Worm (Caenorhabditis elegans) whole organism, L1 larva: Measurements from ENCODE around the gene C18H7.4.

ENCODE experiments used
- C04F5.9 ChIP-seq: sonication (generic microtip); optimal IDR thresholded peaks from 2 replicates; lab custom pipeline; 2016; ENCODE audit warnings: missing genetic modification characterization, missing compliant biosample characterization
- C34B4.2 ChIP-seq: sonication (generic microtip); optimal IDR thresholded peaks from 2 replicates; lab custom pipeline; 2017; ENCODE audit warnings: mild to moderate bottlenecking, missing genetic modification characterization, missing compliant biosample characterization
- F16B12.6 ChIP-seq: fragments of 150-350 bp; optimal IDR thresholded peaks from 2 replicates; lab custom pipeline; 2014; ENCODE audit warnings: missing biosample characterization, missing genetic modification characterization
- blmp-1 ChIP-seq: fragments of 150-350 bp; optimal IDR thresholded peaks from 2 replicates; lab custom pipeline; 2014; ENCODE audit warnings: missing biosample characterization, missing genetic modification characterization
- ceh-82 ChIP-seq, 3 experiments: fragments of 150-350 bp in 1 of 3; sonication (generic microtip) in 2 of 3; optimal IDR thresholded peaks; 2 replicates each; lab custom pipeline; 2014 to 2017; ENCODE audit warnings: missing biosample characterization in 3 of 3, missing genetic modification characterization in 3 of 3
- ceh-90 ChIP-seq: sonication (generic microtip); optimal IDR thresholded peaks from 2 replicates; lab custom pipeline; 2016; ENCODE audit warnings: missing genetic modification characterization, missing compliant biosample characterization
- ces-1 ChIP-seq: fragments of 150-350 bp; optimal IDR thresholded peaks from 2 replicates; lab custom pipeline; 2014; ENCODE audit warnings: missing biosample characterization, missing genetic modification reagents, missing genetic modification characterization
- dsc-1 ChIP-seq: sonication (generic microtip); optimal IDR thresholded peaks from 2 replicates; lab custom pipeline; 2016; ENCODE audit warnings: mild to moderate bottlenecking, missing genetic modification characterization, missing compliant biosample characterization
- egl-13 ChIP-seq: sonication (generic microtip); optimal IDR thresholded peaks from 2 replicates; lab custom pipeline; 2016; ENCODE audit warnings: missing genotype, missing genetic modification reagents, missing genetic modification characterization, missing compliant biosample characterization
- egl-27 ChIP-seq, 2 experiments: fragments of 150-350 bp in 1 of 2; sonication (generic microtip); optimal IDR thresholded peaks; 3 replicates each; lab custom pipeline; 2017 to 2018; ENCODE audit warnings: missing biosample characterization in 2 of 2, missing genetic modification characterization in 2 of 2, missing genetic modification reagents in 2 of 2
- ets-5 ChIP-seq: fragments of 200-800 bp; sonication (Bioruptor generic); IDR thresholded peaks from 2 replicates; pipeline ENCODE4 v1.3.6; 2022; ENCODE audit warnings: missing genetic modification characterization, missing compliant biosample characterization
- fkh-10 ChIP-seq: sonication (generic microtip); optimal IDR thresholded peaks from 2 replicates; lab custom pipeline; 2017; ENCODE audit warnings: missing biosample characterization, missing genetic modification reagents, missing genetic modification characterization
- fkh-4 ChIP-seq: sonication (generic microtip); optimal IDR thresholded peaks from 2 replicates; lab custom pipeline; 2016; ENCODE audit warnings: missing compliant biosample characterization, missing genetic modification characterization, borderline replicate concordance
- fkh-8 ChIP-seq: sonication (generic microtip); optimal IDR thresholded peaks from 2 replicates; lab custom pipeline; 2016; ENCODE audit warnings: mild to moderate bottlenecking, missing genetic modification characterization, missing compliant biosample characterization
- fos-1 ChIP-seq: fragments of 150-350 bp; optimal IDR thresholded peaks from 2 replicates; lab custom pipeline; 2014; ENCODE audit warnings: missing biosample characterization, missing genetic modification characterization
- grh-1 ChIP-seq: fragments of 200-800 bp; sonication (Bioruptor generic); IDR thresholded peaks from 2 replicates; pipeline ENCODE4 v1.3.6; 2022; ENCODE audit warnings: missing genetic modification reagents, missing genetic modification characterization, missing compliant biosample characterization
- jun-1 ChIP-seq: fragments of 150-350 bp; optimal IDR thresholded peaks from 2 replicates; lab custom pipeline; 2014; ENCODE audit warnings: missing biosample characterization, missing genetic modification reagents, missing genetic modification characterization
- lin-14 ChIP-seq: fragments of 200-800 bp; sonication (Bioruptor generic); optimal IDR thresholded peaks from 2 replicates; lab custom pipeline; 2018; ENCODE audit warnings: mild to moderate bottlenecking, missing genetic modification characterization, moderate library complexity, missing compliant biosample characterization
- mep-1 ChIP-seq: fragments of 150-350 bp; optimal IDR thresholded peaks from 2 replicates; lab custom pipeline; 2014; ENCODE audit warnings: missing biosample characterization, missing genetic modification characterization
- nhr-12 ChIP-seq: sonication (generic microtip); optimal IDR thresholded peaks from 2 replicates; lab custom pipeline; 2017; ENCODE audit warnings: missing biosample characterization, missing genetic modification characterization
- nhr-47 ChIP-seq: sonication (generic microtip); optimal IDR thresholded peaks from 2 replicates; lab custom pipeline; 2016; ENCODE audit warnings: mild to moderate bottlenecking, missing genetic modification characterization, moderate library complexity, missing compliant biosample characterization
- nhr-71 ChIP-seq: sonication (generic microtip); optimal IDR thresholded peaks from 2 replicates; lab custom pipeline; 2016; ENCODE audit warnings: mild to moderate bottlenecking, missing genetic modification characterization, moderate library complexity, missing compliant biosample characterization
- nhr-84 ChIP-seq: sonication (generic microtip); optimal IDR thresholded peaks from 2 replicates; lab custom pipeline; 2017; ENCODE audit warnings: missing biosample characterization, missing genetic modification characterization
- nhr-85 ChIP-seq: sonication (generic microtip); peaks from one replicate; lab custom pipeline; 2016; ENCODE audit warnings: missing genetic modification characterization, inconsistent platforms, missing compliant biosample characterization
- pag-3 ChIP-seq: sonication (generic microtip); optimal IDR thresholded peaks from 2 replicates; lab custom pipeline; 2017; ENCODE audit warnings: missing genetic modification characterization, mild to moderate bottlenecking, missing compliant biosample characterization, antibody characterized with exemption, borderline replicate concordance; ENCODE audit not compliant: insufficient read depth
- swsn-7 ChIP-seq: sonication (generic microtip); optimal IDR thresholded peaks from 2 replicates; lab custom pipeline; 2016; ENCODE audit warnings: missing genetic modification characterization, missing compliant biosample characterization
- unc-30 ChIP-seq: sonication (generic microtip); optimal IDR thresholded peaks from 2 replicates; lab custom pipeline; 2017; ENCODE audit warnings: missing biosample characterization, missing genetic modification characterization
- unc-62 ChIP-seq: fragments of 150-350 bp; optimal IDR thresholded peaks from 2 replicates; lab custom pipeline; 2014; ENCODE audit warnings: missing biosample characterization, missing genetic modification reagents, missing genetic modification characterization
- unc-86 ChIP-seq: sonication (generic microtip); optimal IDR thresholded peaks from 2 replicates; lab custom pipeline; 2016; ENCODE audit warnings: missing genetic modification characterization, missing compliant biosample characterization
- vab-15 ChIP-seq: sonication (generic microtip); optimal IDR thresholded peaks from 2 replicates; lab custom pipeline; 2017; ENCODE audit warnings: missing genotype, mild to moderate bottlenecking, missing genetic modification characterization, missing compliant biosample characterization
- zag-1 ChIP-seq: fragments of 150-350 bp; optimal IDR thresholded peaks from 2 replicates; lab custom pipeline; 2014; ENCODE audit warnings: missing biosample characterization, missing genetic modification characterization
- zip-4 ChIP-seq: fragments of 200-800 bp; sonication (Bioruptor generic); optimal IDR thresholded peaks from 2 replicates; lab custom pipeline; 2018; ENCODE audit warnings: mild to moderate bottlenecking, missing genetic modification characterization, moderate library complexity, missing compliant biosample characterization
- ztf-11 ChIP-seq, 2 experiments: sonication (generic microtip); optimal IDR thresholded peaks; 2 replicates each; lab custom pipeline; 2016 to 2017; ENCODE audit warnings: missing genetic modification characterization in 2 of 2, missing biosample characterization in 1 of 2, missing compliant biosample characterization in 1 of 2
- ztf-4 ChIP-seq: fragments of 150-350 bp; optimal IDR thresholded peaks from 2 replicates; lab custom pipeline; 2014; ENCODE audit warnings: missing biosample characterization, missing genetic modification characterization

The C18H7.4 gene

ce11 chrIV:554005-554404, 39.1 kb upstream of the C18H7.4 start:
- TF ChIP-seq unc-86 (tag; lab: Kevin White, UChicago) (no peak), unc-30 (no peak)

- TF ChIP-seq zag-1 (no peak), swsn-7 (no peak), nhr-85 (tag; lab: Kevin White, UChicago) (no peak), unc-62 (no peak), dsc-1 (no peak), ztf-11 (tag; optimal IDR thresholded peaks at IDR 0.05; lab: Kevin White, UChicago) (no peak), C34B4.2 (tag; lab: Kevin White, UChicago) (no peak), ceh-82 (tag; optimal IDR thresholded peaks at IDR 0.05; lab: Kevin White, UChicago) (no peak), ets-5 (GFP tag; lab: Robert Waterston, UW) (no peak), ceh-90 (tag; lab: Kevin White, UChicago) (no peak)
- TF ChIP-seq, all 84 proteins: peak for 0
Observed at ce11 chrIV:558735-559284, 34.3 kb upstream of the C18H7.4 start, which contains the start of gene efn-4. Gene efn-4 (plus strand): TSS chrIV:559234.

- TF ChIP-seq F16B12.6 (tag; lab: Kevin White, UChicago): no peak
- no peak for TF ChIP-seq vab-15 (tag; lab: Kevin White, UChicago)
- no peak for TF ChIP-seq ztf-11 (tag; optimal IDR thresholded peaks at IDR 0.05; lab: Kevin White, UChicago)
- no peak for TF ChIP-seq nhr-12 (tag; lab: Kevin White, UChicago)
- TF ChIP-seq nhr-85 (tag; lab: Kevin White, UChicago): peak; percentile 7
Observed at ce11 chrIV:560314-560713, 32.8 kb upstream of the C18H7.4 start.

- TF ChIP-seq nhr-84 (tag; lab: Kevin White, UChicago): no peak
- TF ChIP-seq unc-86 (tag; lab: Kevin White, UChicago): no peak
- no peak for TF ChIP-seq C04F5.9 (tag; lab: Kevin White, UChicago)
- no peak for TF ChIP-seq jun-1 (tag; lab: Kevin White, UChicago)
- no peak for TF ChIP-seq fos-1
- TF ChIP-seq swsn-7: no peak
- no peak for TF ChIP-seq ztf-4 (tag; lab: Kevin White, UChicago)
- no peak for TF ChIP-seq ces-1 (GFP tag; lab: Kevin White, UChicago)
- TF ChIP-seq blmp-1: no peak
- no peak for TF ChIP-seq egl-13 (tag; lab: Kevin White, UChicago)
- no peak for TF ChIP-seq zip-4 (GFP tag; lab: Kevin White, UChicago)
- no peak for TF ChIP-seq egl-27 (tag; optimal IDR thresholded peaks at IDR 0.05; lab: Kevin White, UChicago)
- no peak for TF ChIP-seq fkh-4 (tag; lab: Kevin White, UChicago)
- TF ChIP-seq nhr-71 (tag; lab: Kevin White, UChicago): no peak
- TF ChIP-seq, all 84 proteins: peak for 0
Observed at ce11 chrIV:560780-561179, 32.3 kb upstream of the C18H7.4 start.

ce11 chrIV:563417-563816, 29.7 kb upstream of the C18H7.4 start:
- TF ChIP-seq nhr-47 (tag; lab: Kevin White, UChicago) (no peak), grh-1 (no peak), fkh-8 (tag; lab: Kevin White, UChicago) (no peak), zag-1 (no peak), fkh-10 (GFP tag; lab: Kevin White, UChicago) (peak; percentile 24), pag-3 (no peak), mep-1 (tag; lab: Kevin White, UChicago) (no peak), lin-14 (GFP tag; lab: Kevin White, UChicago) (peak; percentile 60), ceh-82 (tag; optimal IDR thresholded peaks at IDR 0.05; lab: Kevin White, UChicago) (peak in 1 of 3 experiments; percentile 16)
